Worm (Caenorhabditis elegans): Measurements from ENCODE around the gene R160.12.
A peak's percentile ranks its signal among the peaks of the same experiment; 100 is the strongest.

The R160.12 gene

DNA sequence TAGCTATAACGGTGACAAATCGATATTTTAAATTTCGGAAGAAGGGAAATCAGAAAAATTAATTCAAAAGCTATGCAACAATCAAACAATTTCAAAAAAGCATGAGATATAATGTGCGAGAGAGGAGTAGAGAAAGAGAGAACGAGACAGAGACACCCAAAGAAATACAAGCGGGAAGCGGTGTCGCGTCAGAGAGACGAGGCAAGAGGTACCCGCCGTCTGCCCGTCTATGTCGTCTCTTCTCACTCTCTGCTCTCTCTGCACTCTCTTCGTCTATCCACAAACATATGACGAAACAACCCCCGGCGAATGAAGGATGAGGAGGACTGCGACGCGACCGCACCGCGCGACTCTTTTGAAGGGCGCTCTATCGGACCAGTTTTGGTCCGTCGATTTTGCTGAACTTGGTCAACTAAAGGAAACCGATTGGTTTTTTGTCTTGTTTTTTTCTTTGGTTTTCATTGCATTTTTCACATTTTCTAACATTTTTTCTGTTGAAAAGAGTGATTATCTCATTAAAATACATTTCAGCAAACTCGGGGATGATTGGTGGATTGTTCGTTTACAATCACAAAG is 11.3 kb upstream of the R160.12 start, which contains the start of gene dpy-23 (continued):
- TF ChIP-seq K11D2.4 (GFP tag; IDR thresholded peaks at IDR 0.05) (peak; percentile 82), ztf-22 (GFP tag; optimal IDR thresholded peaks at IDR 0.05) (no peak), lin-40 (tag; optimal IDR thresholded peaks at IDR 0.05) (peak; percentile 89), mxl-1 (tag; optimal IDR thresholded peaks at IDR 0.05) (no peak), lsy-27 (tag; optimal IDR thresholded peaks at IDR 0.05; ENCODE audit: borderline replicate concordance, insufficient read depth) (no peak), rec-8 (tag; optimal IDR thresholded peaks at IDR 0.05) (no peak), B0336.3 (GFP tag; IDR thresholded peaks at IDR 0.05) (peak; percentile 81), lag-1 (GFP tag; IDR thresholded peaks at IDR 0.05) (no peak), madf-8 (GFP tag; conservative IDR thresholded peaks at IDR 0.05) (no peak), chd-7 (tag; optimal IDR thresholded peaks at IDR 0.05) (peak; percentile 82), unc-62 (GFP tag; optimal IDR thresholded peaks at IDR 0.05) (no peak), sea-2 (GFP tag; IDR thresholded peaks at IDR 0.05) (no peak), F57A8.1 (GFP tag; optimal IDR thresholded peaks at IDR 0.05) (no peak), xnd-1 (tag; optimal IDR thresholded peaks at IDR 0.05) (no peak), lsl-1 (GFP tag; optimal IDR thresholded peaks at IDR 0.05) (no peak), ztf-3 (GFP tag; optimal IDR thresholded peaks at IDR 0.05) (no peak), let-526 (GFP tag; IDR thresholded peaks at IDR 0.05) (peak; percentile 54; the same call in 1 of the 2 replicates), egl-44 (GFP tag; IDR thresholded peaks at IDR 0.05) (no peak), hlh-26 (GFP tag; conservative IDR thresholded peaks at IDR 0.05) (no peak), attf-5 (GFP tag; optimal IDR thresholded peaks at IDR 0.05) (peak; percentile 93), ceh-100 (GFP tag; IDR thresholded peaks at IDR 0.05) (no peak), egrh-3 (GFP tag; IDR thresholded peaks at IDR 0.05) (peak; percentile 60), sptf-2 (GFP tag; optimal IDR thresholded peaks at IDR 0.05) (no peak), Y53F4B.3 (GFP tag; IDR thresholded peaks at IDR 0.05) (no peak), pbrm-1 (GFP tag; IDR thresholded peaks at IDR 0.05) (peak; percentile 87), hmg-1.2 (GFP tag; IDR thresholded peaks at IDR 0.05) (peak; percentile 98), rpc-1 (optimal IDR thresholded peaks at IDR 0.05) (no peak), rpc-1 (tag; optimal IDR thresholded peaks at IDR 0.05) (no peak), hsf-1 (GFP tag; IDR thresholded peaks at IDR 0.05) (no peak), ceh-27 (GFP tag; optimal IDR thresholded peaks at IDR 0.05) (peak; percentile 95), aptf-2 (GFP tag; conservative IDR thresholded peaks at IDR 0.05) (no peak), atf-7 (tag; optimal IDR thresholded peaks at IDR 0.05) (peak; percentile 72), ccch-3 (GFP tag; optimal IDR thresholded peaks at IDR 0.05) (no peak), attf-3 (GFP tag; conservative IDR thresholded peaks at IDR 0.05) (no peak), bed-1 (GFP tag; IDR thresholded peaks at IDR 0.05) (no peak), ceh-79 (tag; optimal IDR thresholded peaks at IDR 0.05) (no peak), fkh-3 (tag; optimal IDR thresholded peaks at IDR 0.05) (no peak), lir-1 (GFP tag; conservative IDR thresholded peaks at IDR 0.05) (peak; percentile 71; the same call in 1 of the 2 replicates), lin-54 (GFP tag; optimal IDR thresholded peaks at IDR 0.05) (peak; percentile 51), D2030.7 (GFP tag; IDR thresholded peaks at IDR 0.05) (no peak)

DNA sequence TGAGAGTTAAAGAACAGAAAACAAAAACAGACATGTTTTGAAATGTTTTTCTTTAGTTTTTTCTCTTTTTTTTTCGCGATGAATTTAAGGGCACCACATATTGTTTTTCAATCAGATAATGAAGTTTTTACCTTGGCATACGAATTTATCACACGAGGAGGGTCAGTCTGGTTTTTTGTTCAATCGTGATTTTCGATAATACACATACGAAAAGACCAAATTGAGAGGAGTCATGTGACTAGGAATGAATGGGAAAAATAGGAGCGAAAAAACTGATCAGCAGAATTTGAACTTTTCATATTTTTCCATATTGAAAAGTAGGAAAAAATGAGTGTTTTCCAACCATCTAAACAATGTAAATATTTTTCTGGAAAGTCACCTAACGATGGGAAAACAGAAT is 8.9 kb upstream of the R160.12 start:
- TF ChIP-seq attf-3 (GFP tag; conservative IDR thresholded peaks at IDR 0.05) (no peak), egrh-3 (GFP tag; IDR thresholded peaks at IDR 0.05) (no peak), F49E8.2 (tag; optimal IDR thresholded peaks at IDR 0.05; ENCODE audit: insufficient read depth) (no peak), bed-1 (GFP tag; IDR thresholded peaks at IDR 0.05) (no peak), athp-1 (tag; optimal IDR thresholded peaks at IDR 0.05) (no peak), C06A6.2 (GFP tag; conservative IDR thresholded peaks at IDR 0.05) (no peak), nhr-80 (tag; optimal IDR thresholded peaks at IDR 0.05) (no peak), pbrm-1 (GFP tag; IDR thresholded peaks at IDR 0.05) (no peak), chd-7 (tag; optimal IDR thresholded peaks at IDR 0.05) (no peak), cebp-1 (GFP tag; IDR thresholded peaks at IDR 0.05) (no peak), cebp-1 (tag; optimal IDR thresholded peaks at IDR 0.05) (no peak), aptf-3 (GFP tag; IDR thresholded peaks at IDR 0.05) (no peak)

Data from whole organism, young adult.